Worm (Caenorhabditis elegans): ENCODE data around the gene F44E5.17.
A peak's percentile ranks its signal among the peaks of the same experiment; 100 is the strongest.

Gene F44E5.17

DNA sequence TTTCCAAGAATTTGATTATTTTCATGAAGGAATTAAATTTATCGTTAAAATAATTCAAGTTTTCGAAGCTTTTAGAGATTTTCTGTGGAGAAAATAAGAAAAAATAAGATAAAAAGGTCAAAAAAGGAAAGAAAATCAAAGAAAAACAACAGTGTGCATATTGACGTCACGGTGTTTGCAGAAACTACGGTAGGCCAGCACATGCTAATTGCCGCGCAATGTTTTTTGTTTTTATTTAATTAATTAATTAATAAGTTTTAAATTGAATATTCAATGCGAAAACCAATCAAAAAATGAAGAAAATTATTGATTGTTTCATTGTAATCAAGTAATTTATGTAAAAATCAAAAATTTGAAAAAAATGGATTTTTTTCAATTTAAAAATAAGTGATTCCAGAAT lies 505 bp downstream of the F44E5.17 start:
- TF ChIP-seq pha-4 (tag; optimal IDR thresholded peaks at IDR 0.05) (peak; percentile 26), nfya-1 (tag; optimal IDR thresholded peaks at IDR 0.05; ENCODE audit: insufficient read depth) (peak; percentile 1), ztf-4 (tag; optimal IDR thresholded peaks at IDR 0.05) (no peak), hmg-11 (tag; optimal IDR thresholded peaks at IDR 0.05) (no peak)

DNA sequence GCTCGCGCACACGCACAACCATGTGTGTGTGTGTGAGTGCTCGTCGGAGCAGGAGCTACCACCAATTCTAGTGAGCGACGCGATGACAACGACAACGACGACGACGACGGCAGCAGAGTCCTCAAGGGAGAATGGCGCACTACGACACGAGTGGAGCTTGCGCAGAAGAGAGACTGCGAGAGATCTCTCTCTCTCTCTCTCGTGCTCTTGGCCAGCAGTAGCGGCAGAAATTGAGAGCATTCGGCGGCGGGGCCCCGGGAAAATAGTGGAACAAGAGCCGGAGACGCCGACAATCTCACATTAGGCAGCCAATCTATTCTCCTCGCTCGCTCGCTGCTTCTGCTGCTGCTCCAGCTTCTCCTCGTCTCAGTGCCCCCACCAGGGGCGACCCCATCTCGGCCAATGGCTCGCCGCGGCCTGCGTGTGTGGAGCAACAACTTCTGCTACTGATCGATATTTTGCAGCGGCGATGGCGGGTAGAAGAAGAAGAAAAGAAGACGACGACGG lies 1.6 kb downstream of the F44E5.17 start:
- no peak for TF ChIP-seq nhr-67 (tag; optimal IDR thresholded peaks at IDR 0.05)
- TF ChIP-seq unc-39 (tag; optimal IDR thresholded peaks at IDR 0.05) = no peak
- no peak for TF ChIP-seq nhr-43 (tag; optimal IDR thresholded peaks at IDR 0.05; ENCODE audit: poor library complexity, severe bottlenecking)
- no peak for TF ChIP-seq ztf-11 (tag; optimal IDR thresholded peaks at IDR 0.05)
- TF ChIP-seq nhr-23 (tag; optimal IDR thresholded peaks at IDR 0.05) = no peak
- no peak for TF ChIP-seq pha-4 (tag; optimal IDR thresholded peaks at IDR 0.05)
- TF ChIP-seq nhr-25 (tag; optimal IDR thresholded peaks at IDR 0.05) = no peak
- peak; percentile 9 for TF ChIP-seq skn-1 (tag; optimal IDR thresholded peaks at IDR 0.05)
- no peak for TF ChIP-seq nhr-237 (tag; optimal IDR thresholded peaks at IDR 0.05)
- TF ChIP-seq zag-1 (tag; optimal IDR thresholded peaks at IDR 0.05) = peak; percentile 22
- TF ChIP-seq snpc-4 (tag; optimal IDR thresholded peaks at IDR 0.05) = peak; percentile 8
- TF ChIP-seq ceh-16 (tag; optimal IDR thresholded peaks at IDR 0.05) = no peak
- no peak for TF ChIP-seq nhr-77 (tag; optimal IDR thresholded peaks at IDR 0.05)
- no peak for TF ChIP-seq mml-1 (tag; optimal IDR thresholded peaks at IDR 0.05)
- TF ChIP-seq nhr-11 (tag; optimal IDR thresholded peaks at IDR 0.05) = no peak
- no peak for TF ChIP-seq R02D3.7 (tag; optimal IDR thresholded peaks at IDR 0.05)
- peak; percentile 59 for TF ChIP-seq lsy-12 (tag; optimal IDR thresholded peaks at IDR 0.05)
- TF ChIP-seq mdl-1 (tag; optimal IDR thresholded peaks at IDR 0.05) = peak; percentile 15
- peak; percentile 47 for TF ChIP-seq tbx-2 (tag; optimal IDR thresholded peaks at IDR 0.05)
- no peak for TF ChIP-seq nhr-76 (tag; optimal IDR thresholded peaks at IDR 0.05)
- no peak for TF ChIP-seq unc-62 (GFP tag; optimal IDR thresholded peaks at IDR 0.05)
- peak; percentile 32 for TF ChIP-seq sea-2 (GFP tag; optimal IDR thresholded peaks at IDR 0.05)
- no peak for TF ChIP-seq eor-1 (tag; optimal IDR thresholded peaks at IDR 0.05)
- TF ChIP-seq aly-2 (tag; optimal IDR thresholded peaks at IDR 0.05) = no peak
- peak; percentile 30 for TF ChIP-seq fkh-10 (GFP tag; optimal IDR thresholded peaks at IDR 0.05)
- TF ChIP-seq elt-2 (tag; optimal IDR thresholded peaks at IDR 0.05) = no peak
- TF ChIP-seq ama-1 (optimal IDR thresholded peaks at IDR 0.05) = peak; percentile 69
- no peak for TF ChIP-seq ceh-9 (tag; optimal IDR thresholded peaks at IDR 0.05)
- TF ChIP-seq nfya-1 (tag; optimal IDR thresholded peaks at IDR 0.05; ENCODE audit: insufficient read depth) = peak; percentile 90
- TF ChIP-seq ztf-4 (tag; optimal IDR thresholded peaks at IDR 0.05) = no peak
- TF ChIP-seq fos-1 (tag; optimal IDR thresholded peaks at IDR 0.05) = no peak
- TF ChIP-seq nhr-28 (tag; optimal IDR thresholded peaks at IDR 0.05) = no peak
- TF ChIP-seq hmg-11 (tag; optimal IDR thresholded peaks at IDR 0.05) = peak; percentile 70
- TF ChIP-seq lin-39 (tag; optimal IDR thresholded peaks at IDR 0.05) = peak; percentile 92
- no peak for TF ChIP-seq ZK546.5 (tag; optimal IDR thresholded peaks at IDR 0.05)
- TF ChIP-seq jun-1 (tag; optimal IDR thresholded peaks at IDR 0.05) = no peak
- no peak for TF ChIP-seq pqm-1 (tag; optimal IDR thresholded peaks at IDR 0.05)
- no peak for TF ChIP-seq fkh-2 (tag; optimal IDR thresholded peaks at IDR 0.05)
- TF ChIP-seq elt-1 (tag; optimal IDR thresholded peaks at IDR 0.05) = peak; percentile 4
- peak; percentile 24 for TF ChIP-seq lin-15B (tag; optimal IDR thresholded peaks at IDR 0.05)
- TF ChIP-seq elt-3 (tag; optimal IDR thresholded peaks at IDR 0.05) = no peak
- TF ChIP-seq egl-5 (tag; optimal IDR thresholded peaks at IDR 0.05) = peak; percentile 50
- peak; percentile 70 for TF ChIP-seq egl-27 (tag; optimal IDR thresholded peaks at IDR 0.05)
- TF ChIP-seq ceh-28 (tag; optimal IDR thresholded peaks at IDR 0.05) = peak; percentile 32
- TF ChIP-seq nhr-12 (tag; optimal IDR thresholded peaks at IDR 0.05) = no peak
- peak; percentile 53 for TF ChIP-seq ceh-82 (tag; optimal IDR thresholded peaks at IDR 0.05)
- TF ChIP-seq daf-12 (tag; optimal IDR thresholded peaks at IDR 0.05) = no peak
